Worm (Caenorhabditis elegans) whole organism, mixed stage, embryonic: ENCODE measurements around the gene fbxb-75.

Source experiments
- M03D4.4 ChIP-seq: sonication (generic microtip); optimal IDR thresholded peaks from 2 replicates; lab custom pipeline; 2017; ENCODE audit warnings: mild to moderate bottlenecking, missing genetic modification characterization, missing compliant biosample characterization
- bed-3 ChIP-seq: fragments of 200-800 bp; sonication (Bioruptor generic); optimal IDR thresholded peaks from 3 replicates; lab custom pipeline; 2018; ENCODE audit warnings: mild to moderate bottlenecking, missing genetic modification characterization, moderate library complexity, missing compliant biosample characterization
- blmp-1 ChIP-seq: fragments of 150-350 bp; optimal IDR thresholded peaks from 2 replicates; lab custom pipeline; 2014; ENCODE audit warnings: missing biosample characterization, missing genetic modification characterization
- ceh-39 ChIP-seq: fragments of 150-350 bp; optimal IDR thresholded peaks from 2 replicates; lab custom pipeline; 2014; ENCODE audit warnings: missing biosample characterization, missing genetic modification characterization
- ceh-43 ChIP-seq: fragments of 200-800 bp; sonication (Bioruptor generic); optimal IDR thresholded peaks from 2 replicates; lab custom pipeline; 2018; ENCODE audit warnings: mild to moderate bottlenecking, missing genetic modification characterization, moderate library complexity, missing compliant biosample characterization
- ceh-83 ChIP-seq: fragments of 200-800 bp; sonication (Bioruptor generic); optimal IDR thresholded peaks from 2 replicates; lab custom pipeline; 2018; ENCODE audit warnings: mild to moderate bottlenecking, missing genetic modification characterization, missing compliant biosample characterization
- ces-1 ChIP-seq: fragments of 150-350 bp; optimal IDR thresholded peaks from 2 replicates; lab custom pipeline; 2014; ENCODE audit warnings: missing biosample characterization, missing genetic modification reagents, missing genetic modification characterization
- cnd-1 ChIP-seq: fragments of 200-800 bp; sonication (Bioruptor generic); optimal IDR thresholded peaks from 2 replicates; lab custom pipeline; 2018; ENCODE audit warnings: mild to moderate bottlenecking, missing genetic modification characterization, missing compliant biosample characterization
- drap-1 ChIP-seq: fragments of 200-800 bp; sonication (Bioruptor generic); optimal IDR thresholded peaks from 3 replicates; lab custom pipeline; 2018; ENCODE audit warnings: mild to moderate bottlenecking, missing genetic modification characterization, missing compliant biosample characterization
- elt-1 ChIP-seq: sonication (generic microtip); optimal IDR thresholded peaks from 2 replicates; lab custom pipeline; 2017; ENCODE audit warnings: missing genetic modification characterization, mild to moderate bottlenecking, missing compliant biosample characterization, antibody characterized with exemption, moderate library complexity, borderline replicate concordance; ENCODE audit not compliant: insufficient read depth
- elt-3 ChIP-seq: fragments of 150-350 bp; optimal IDR thresholded peaks from 2 replicates; lab custom pipeline; 2014; ENCODE audit warnings: missing biosample characterization, missing genetic modification characterization
- flh-1 ChIP-seq: fragments of 200-800 bp; sonication (Bioruptor generic); optimal IDR thresholded peaks from 2 replicates; lab custom pipeline; 2018; ENCODE audit warnings: mild to moderate bottlenecking, missing genetic modification characterization, moderate library complexity, missing compliant biosample characterization
- ham-2 ChIP-seq: fragments of 200-800 bp; sonication (Bioruptor generic); optimal IDR thresholded peaks from 2 replicates; lab custom pipeline; 2018; ENCODE audit warnings: mild to moderate bottlenecking, missing genetic modification characterization, missing compliant biosample characterization
- hlh-1 ChIP-seq: fragments of 150-350 bp; optimal IDR thresholded peaks from 2 replicates; lab custom pipeline; 2014; ENCODE audit warnings: missing biosample characterization, missing genetic modification reagents, missing genetic modification characterization
- lin-13 ChIP-seq: fragments of 150-350 bp; optimal IDR thresholded peaks from 2 replicates; lab custom pipeline; 2014; ENCODE audit warnings: missing biosample characterization, missing genetic modification characterization
- lsy-2 ChIP-seq: fragments of 150-350 bp; optimal IDR thresholded peaks from 2 replicates; lab custom pipeline; 2014; ENCODE audit warnings: missing biosample characterization, missing genetic modification characterization
- mab-5 ChIP-seq: fragments of 150-350 bp; optimal IDR thresholded peaks from 2 replicates; lab custom pipeline; 2014; ENCODE audit warnings: missing biosample characterization, missing genetic modification characterization
- mep-1 ChIP-seq: fragments of 150-350 bp; optimal IDR thresholded peaks from 2 replicates; lab custom pipeline; 2017; ENCODE audit warnings: missing biosample characterization, missing genetic modification reagents, missing genetic modification characterization, inconsistent platforms
- mls-2 ChIP-seq: sonication (generic microtip); optimal IDR thresholded peaks from 2 replicates; lab custom pipeline; 2016; ENCODE audit warnings: mild to moderate bottlenecking, missing genetic modification characterization, moderate library complexity, missing compliant biosample characterization
- nhr-12 ChIP-seq: fragments of 150-350 bp; optimal IDR thresholded peaks from 2 replicates; lab custom pipeline; 2014; ENCODE audit warnings: missing biosample characterization, missing genetic modification characterization
- nhr-2 ChIP-seq: fragments of 150-350 bp; optimal IDR thresholded peaks from 2 replicates; lab custom pipeline; 2014; ENCODE audit warnings: missing biosample characterization, missing genetic modification characterization
- nhr-237 ChIP-seq: fragments of 150-350 bp; optimal IDR thresholded peaks from 2 replicates; lab custom pipeline; 2014; ENCODE audit warnings: missing biosample characterization, missing genetic modification characterization
- nhr-28 ChIP-seq: fragments of 150-350 bp; optimal IDR thresholded peaks from 2 replicates; lab custom pipeline; 2014; ENCODE audit warnings: missing biosample characterization, missing genetic modification characterization
- nhr-76 ChIP-seq: sonication (generic microtip); optimal IDR thresholded peaks from 2 replicates; lab custom pipeline; 2017; ENCODE audit warnings: missing biosample characterization, missing genetic modification characterization
- pha-4 ChIP-seq: fragments of 150-350 bp; optimal IDR thresholded peaks from 2 replicates; lab custom pipeline; 2018; ENCODE audit warnings: missing biosample characterization, missing genetic modification reagents, missing genetic modification characterization
- snpc-4 ChIP-seq: fragments of 150-350 bp; optimal IDR thresholded peaks from 2 replicates; lab custom pipeline; 2014; ENCODE audit warnings: missing biosample characterization, missing genetic modification characterization
- sptf-1 ChIP-seq: sonication (generic microtip); optimal IDR thresholded peaks from 2 replicates; lab custom pipeline; 2017; ENCODE audit warnings: mild to moderate bottlenecking, missing genetic modification characterization, moderate library complexity, missing compliant biosample characterization
- tbx-8 ChIP-seq: fragments of 200-800 bp; sonication (Bioruptor generic); optimal IDR thresholded peaks from 2 replicates; lab custom pipeline; 2018; ENCODE audit warnings: mild to moderate bottlenecking, missing genetic modification characterization, moderate library complexity, missing compliant biosample characterization
- unc-120 ChIP-seq: sonication (generic microtip); optimal IDR thresholded peaks from 2 replicates; lab custom pipeline; 2017; ENCODE audit warnings: missing genetic modification characterization, missing compliant biosample characterization; ENCODE audit not compliant: poor library complexity, severe bottlenecking
- unc-39 ChIP-seq: fragments of 150-350 bp; optimal IDR thresholded peaks from 2 replicates; lab custom pipeline; 2014; ENCODE audit warnings: missing biosample characterization, missing genetic modification characterization
- unc-62 ChIP-seq: fragments of 150-350 bp; optimal IDR thresholded peaks from 2 replicates; lab custom pipeline; 2014; ENCODE audit warnings: missing biosample characterization, missing genetic modification reagents, missing genetic modification characterization
- zip-8 ChIP-seq: fragments of 150-350 bp; optimal IDR thresholded peaks from 2 replicates; lab custom pipeline; 2014; ENCODE audit warnings: missing biosample characterization, missing genetic modification characterization
- ztf-11 ChIP-seq: fragments of 150-350 bp; optimal IDR thresholded peaks from 2 replicates; lab custom pipeline; 2014; ENCODE audit warnings: missing biosample characterization, missing genetic modification characterization

fbxb-75 gene

ce11 chrIV:4459342-4459741 lies 18.4 kb upstream of the fbxb-75 start:
- TF ChIP-seq ceh-39 (tag; lab: Kevin White, UChicago) = no peak
- no peak for TF ChIP-seq bed-3
- no peak for TF ChIP-seq mls-2 (tag; lab: Kevin White, UChicago)
- TF ChIP-seq blmp-1 = no peak
- no peak for TF ChIP-seq sptf-1 (tag; lab: Kevin White, UChicago)
- TF ChIP-seq ceh-83 = no peak
- no peak for TF ChIP-seq mep-1 (tag; lab: Kevin White, UChicago)
- no peak for TF ChIP-seq ztf-11 (tag; lab: Kevin White, UChicago)
- no peak for TF ChIP-seq nhr-237 (tag; lab: Kevin White, UChicago)
- no peak for TF ChIP-seq mab-5 (tag; lab: Kevin White, UChicago)
- TF ChIP-seq nhr-76 (tag; lab: Kevin White, UChicago) = no peak
- no peak for TF ChIP-seq pha-4 (tag; lab: Kevin White, UChicago)
- TF ChIP-seq unc-39 = no peak
- TF ChIP-seq nhr-2 (tag; lab: Kevin White, UChicago) = no peak
- no peak for TF ChIP-seq ces-1
- TF ChIP-seq elt-3 (tag; lab: Kevin White, UChicago) = no peak
- TF ChIP-seq tbx-8 = no peak
- no peak for TF ChIP-seq M03D4.4 (tag; lab: Kevin White, UChicago)

DNA sequence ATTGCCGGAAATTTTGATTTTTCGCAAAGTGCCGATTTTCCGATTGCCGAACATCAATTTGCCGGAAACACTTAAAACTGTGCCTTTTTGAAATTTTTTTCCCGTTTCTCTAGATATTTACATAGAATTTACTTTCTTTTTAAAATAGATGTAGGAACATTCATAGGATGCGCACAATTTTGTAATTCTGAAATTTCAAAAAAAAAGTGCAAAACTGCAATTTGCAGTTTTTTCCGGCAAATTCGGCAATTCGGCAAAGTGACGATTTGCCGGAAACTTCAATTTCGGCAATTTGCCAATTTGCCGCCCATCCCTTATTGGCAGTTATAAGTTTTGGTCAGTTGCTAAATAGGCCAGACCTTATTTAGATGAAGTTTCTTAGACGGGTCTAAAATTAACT lies 15.7 kb upstream of the fbxb-75 start:
- TF ChIP-seq zip-8 (tag; lab: Kevin White, UChicago) (no peak), pha-4 (tag; lab: Kevin White, UChicago) (no peak)
- TF ChIP-seq, all 35 proteins: peak for 0

ce11 chrIV:4454330-4455173 lies 13.6 kb upstream of the fbxb-75 start, which contains the start of gene R08C7.11:
Gene R08C7.11, minus strand, starts transcription at chrIV:4454937.
- no peak for TF ChIP-seq nhr-76 (tag; lab: Kevin White, UChicago)
- TF ChIP-seq unc-120 = no peak
- no peak for TF ChIP-seq cnd-1 (tag; lab: Kevin White, UChicago)
- no peak for TF ChIP-seq mls-2 (tag; lab: Kevin White, UChicago)
- TF ChIP-seq nhr-12 = no peak
- no peak for TF ChIP-seq ceh-43
- no peak for TF ChIP-seq zip-8 (tag; lab: Kevin White, UChicago)
- TF ChIP-seq bed-3 = no peak
- TF ChIP-seq hlh-1 (tag; lab: Kevin White, UChicago) = peak; percentile 22
- no peak for TF ChIP-seq mep-1 (tag; lab: Kevin White, UChicago)
- TF ChIP-seq lsy-2 (tag; lab: Kevin White, UChicago) = no peak
- TF ChIP-seq ham-2 (GFP tag; lab: Kevin White, UChicago) = peak; percentile 76
- TF ChIP-seq unc-39 = no peak
- TF ChIP-seq blmp-1 = no peak
- no peak for TF ChIP-seq tbx-8
- TF ChIP-seq drap-1 (GFP tag; lab: Kevin White, UChicago) = peak; percentile 41
- TF ChIP-seq elt-1 (tag; lab: Kevin White, UChicago) = no peak
- TF ChIP-seq nhr-2 (tag; lab: Kevin White, UChicago) = no peak
- no peak for TF ChIP-seq snpc-4 (tag; lab: Kevin White, UChicago)
- no peak for TF ChIP-seq nhr-28 (tag; lab: Kevin White, UChicago)
- TF ChIP-seq flh-1 = no peak
- peak; percentile 32 for TF ChIP-seq M03D4.4 (tag; lab: Kevin White, UChicago)
- TF ChIP-seq elt-3 (tag; lab: Kevin White, UChicago) = no peak
- TF ChIP-seq ces-1 = no peak
- no peak for TF ChIP-seq ceh-83
- no peak for TF ChIP-seq lin-13 (tag; lab: Kevin White, UChicago)
- TF ChIP-seq ztf-11 (tag; lab: Kevin White, UChicago) = no peak
- TF ChIP-seq, all 35 proteins: peak for 4

ce11 chrIV:4451576-4451975 lies 10.6 kb upstream of the fbxb-75 start, which contains the start of gene R08C7.1:
Gene R08C7.1, plus strand, starts transcription at chrIV:4451876.
- no peak for TF ChIP-seq flh-1
- no peak for TF ChIP-seq zip-8 (tag; lab: Kevin White, UChicago)
- TF ChIP-seq ham-2 (GFP tag; lab: Kevin White, UChicago) = no peak
- no peak for TF ChIP-seq ces-1
- TF ChIP-seq nhr-2 (tag; lab: Kevin White, UChicago) = no peak
- no peak for TF ChIP-seq cnd-1 (tag; lab: Kevin White, UChicago)
- no peak for TF ChIP-seq unc-62
- no peak for TF ChIP-seq unc-39
- TF ChIP-seq, all 35 proteins: peak for 0
